Worm (Caenorhabditis elegans): ENCODE data around the gene rev-3.

DNA sequence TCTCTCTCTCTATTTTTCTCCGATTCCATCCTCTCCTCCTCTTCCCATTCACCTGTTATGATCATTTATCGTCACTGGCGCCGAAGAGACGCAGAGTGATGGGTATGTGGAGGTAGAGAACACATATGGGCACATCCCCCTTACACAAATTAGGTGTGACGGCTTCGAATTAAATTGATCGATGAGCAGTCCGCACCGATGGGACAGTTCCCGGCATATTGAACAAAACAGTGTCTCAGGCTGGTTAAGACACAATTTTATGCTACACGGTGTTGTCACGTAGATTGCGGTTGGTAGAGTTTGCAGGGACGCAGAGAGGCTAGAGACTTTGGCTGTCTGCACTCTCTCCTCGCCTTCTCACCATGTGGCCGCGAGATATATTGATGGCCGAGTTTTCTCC is 24.3 kb upstream of the rev-3 start, which contains the start of gene R12B2.7:
- TF ChIP-seq W03F9.2 (tag; optimal IDR thresholded peaks at IDR 0.05): no peak
- no peak for TF ChIP-seq him-1 (tag; optimal IDR thresholded peaks at IDR 0.05)
